Fruit fly (Drosophila melanogaster) whole organism, pupa: Measurements from ENCODE around the gene Osi14.

Experiments
- CG10348 ChIP-seq: fragments of 200-800 bp; sonication (Bioruptor generic); IDR thresholded peaks from 2 replicates; pipeline ENCODE4 v1.3.6; 2022; ENCODE audit warnings: missing biosample characterization, missing genetic modification characterization
- CG12605 ChIP-seq: fragments of 200-800 bp; sonication (Bioruptor generic); IDR thresholded peaks from 2 replicates; pipeline ENCODE4 v1.3.6; 2022; ENCODE audit warnings: missing biosample characterization, missing genetic modification characterization
- CG13204 ChIP-seq: fragments of 200-800 bp; sonication (Bioruptor generic); optimal IDR thresholded peaks from 2 replicates; lab custom pipeline; 2018; ENCODE audit warnings: missing biosample characterization, mild to moderate bottlenecking, missing genetic modification characterization, moderate library complexity
- CG14655 ChIP-seq: fragments of 200-800 bp; sonication (Bioruptor generic); optimal IDR thresholded peaks from 3 replicates; lab custom pipeline; 2017; ENCODE audit warnings: mild to moderate bottlenecking, missing biosample characterization, missing genetic modification reagents, missing genetic modification characterization
- CG15710 ChIP-seq: fragments of 200-800 bp; sonication (Bioruptor generic); optimal IDR thresholded peaks from 2 replicates; lab custom pipeline; 2018; ENCODE audit warnings: missing biosample characterization, mild to moderate bottlenecking, missing genetic modification characterization, moderate library complexity
- CG17806 ChIP-seq: fragments of 200-800 bp; sonication (Bioruptor generic); optimal IDR thresholded peaks from 2 replicates; lab custom pipeline; 2018; ENCODE audit warnings: missing biosample characterization, mild to moderate bottlenecking, missing genetic modification characterization, moderate library complexity
- CG32121 ChIP-seq: fragments of 200-800 bp; sonication (Bioruptor generic); IDR thresholded peaks from 2 replicates; pipeline ENCODE4 v1.3.6; 2022; ENCODE audit warnings: missing biosample characterization, missing genetic modification characterization
- CG34367 ChIP-seq: fragments of 200-800 bp; sonication (Bioruptor generic); optimal IDR thresholded peaks from 2 replicates; lab custom pipeline; 2018; ENCODE audit warnings: missing biosample characterization, mild to moderate bottlenecking, missing genetic modification characterization
- CG4496 ChIP-seq: fragments of 200-800 bp; sonication (Bioruptor generic); IDR thresholded peaks from 3 replicates; pipeline ENCODE4 v1.3.6; 2022; ENCODE audit warnings: missing biosample characterization, missing genetic modification characterization
- CG8159 ChIP-seq: fragments of 200-800 bp; sonication (Bioruptor generic); optimal IDR thresholded peaks from 3 replicates; lab custom pipeline; 2018; ENCODE audit warnings: missing biosample characterization, mild to moderate bottlenecking, missing genetic modification characterization, moderate library complexity
- CG8301 ChIP-seq: fragments of 200-800 bp; sonication (Bioruptor generic); optimal IDR thresholded peaks from 2 replicates; lab custom pipeline; 2018; ENCODE audit warnings: missing biosample characterization, mild to moderate bottlenecking, missing genetic modification characterization
- D1 ChIP-seq: fragments of 200-800 bp; sonication (Bioruptor generic); optimal IDR thresholded peaks from 2 replicates; lab custom pipeline; 2018; ENCODE audit warnings: missing biosample characterization, mild to moderate bottlenecking, missing genetic modification characterization, moderate library complexity
- EcR ChIP-seq: fragments of 200-800 bp; sonication (Bioruptor generic); optimal IDR thresholded peaks from 3 replicates; lab custom pipeline; 2019; ENCODE audit warnings: missing biosample characterization, missing genetic modification characterization, mild to moderate bottlenecking, moderate library complexity, missing genetic modification reagents
- Ets98B ChIP-seq: fragments of 200-800 bp; sonication (Bioruptor generic); IDR thresholded peaks from 2 replicates; pipeline ENCODE4 v1.3.6; 2022; ENCODE audit warnings: missing biosample characterization, missing genetic modification characterization
- Pif1A ChIP-seq: fragments of 200-800 bp; sonication (Bioruptor generic); optimal IDR thresholded peaks from 3 replicates; lab custom pipeline; 2016; ENCODE audit warnings: missing biosample characterization, missing genetic modification characterization
- Pif1B ChIP-seq: fragments of 200-800 bp; sonication (Bioruptor generic); optimal IDR thresholded peaks from 3 replicates; lab custom pipeline; 2016; ENCODE audit warnings: missing biosample characterization, missing genetic modification characterization
- Snoo ChIP-seq: fragments of 200-800 bp; sonication (Bioruptor generic); optimal IDR thresholded peaks from 3 replicates; lab custom pipeline; 2017; ENCODE audit warnings: missing biosample characterization, mild to moderate bottlenecking, missing genetic modification characterization, inconsistent platforms
- fd96Ca ChIP-seq: fragments of 200-800 bp; sonication (Bioruptor generic); IDR thresholded peaks from 3 replicates; pipeline ENCODE4 v1.3.6; 2022; ENCODE audit warnings: missing biosample characterization, missing genetic modification characterization
- gl ChIP-seq: fragments of 200-800 bp; sonication (Bioruptor generic); optimal IDR thresholded peaks from 2 replicates; lab custom pipeline; 2018; ENCODE audit warnings: missing biosample characterization, mild to moderate bottlenecking, missing genetic modification characterization

Gene Osi14

DNA sequence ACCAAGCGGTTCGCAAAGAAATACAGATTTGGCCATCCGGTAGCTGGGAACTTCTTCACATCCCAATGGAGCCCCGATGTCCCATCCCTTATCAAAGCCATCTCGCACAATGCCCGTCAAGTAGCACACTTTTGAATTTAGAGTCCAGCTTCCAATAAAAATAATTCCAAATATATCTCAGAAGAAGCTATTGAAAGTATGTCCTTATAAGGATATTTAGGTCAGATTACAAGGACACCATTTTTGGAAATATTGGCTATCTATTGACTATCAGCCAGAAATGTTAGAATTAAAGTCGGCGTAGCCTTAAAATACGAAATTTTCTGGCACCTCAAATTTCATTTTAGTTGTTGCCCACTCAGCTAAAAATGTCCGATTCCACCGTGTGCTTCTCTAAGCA lies 43.8 kb downstream of the Osi14 start, which contains the start of gene CG10298:
Gene CG10298, plus strand, starts transcription at position 301 of the 400 bp plus-strand sequence.
- no peak for TF ChIP-seq CG8159
- TF ChIP-seq Pif1A (GFP tag; lab: Kevin White, UChicago), result no peak
- TF ChIP-seq Pif1B (GFP tag; lab: Kevin White, UChicago), result no peak
- no peak for TF ChIP-seq gl (tag; lab: Kevin White, UChicago)
- TF ChIP-seq CG14655 (GFP tag; lab: Kevin White, UChicago), result no peak
- no peak for TF ChIP-seq CG13204 (GFP tag; lab: Kevin White, UChicago)
- TF ChIP-seq CG4496 (GFP tag; lab: Robert Waterston, UW), result no peak
- no peak for TF ChIP-seq CG8301 (tag; lab: Kevin White, UChicago)
- no peak for TF ChIP-seq CG32121 (GFP tag; lab: Robert Waterston, UW)
- no peak for TF ChIP-seq fd96Ca

DNA sequence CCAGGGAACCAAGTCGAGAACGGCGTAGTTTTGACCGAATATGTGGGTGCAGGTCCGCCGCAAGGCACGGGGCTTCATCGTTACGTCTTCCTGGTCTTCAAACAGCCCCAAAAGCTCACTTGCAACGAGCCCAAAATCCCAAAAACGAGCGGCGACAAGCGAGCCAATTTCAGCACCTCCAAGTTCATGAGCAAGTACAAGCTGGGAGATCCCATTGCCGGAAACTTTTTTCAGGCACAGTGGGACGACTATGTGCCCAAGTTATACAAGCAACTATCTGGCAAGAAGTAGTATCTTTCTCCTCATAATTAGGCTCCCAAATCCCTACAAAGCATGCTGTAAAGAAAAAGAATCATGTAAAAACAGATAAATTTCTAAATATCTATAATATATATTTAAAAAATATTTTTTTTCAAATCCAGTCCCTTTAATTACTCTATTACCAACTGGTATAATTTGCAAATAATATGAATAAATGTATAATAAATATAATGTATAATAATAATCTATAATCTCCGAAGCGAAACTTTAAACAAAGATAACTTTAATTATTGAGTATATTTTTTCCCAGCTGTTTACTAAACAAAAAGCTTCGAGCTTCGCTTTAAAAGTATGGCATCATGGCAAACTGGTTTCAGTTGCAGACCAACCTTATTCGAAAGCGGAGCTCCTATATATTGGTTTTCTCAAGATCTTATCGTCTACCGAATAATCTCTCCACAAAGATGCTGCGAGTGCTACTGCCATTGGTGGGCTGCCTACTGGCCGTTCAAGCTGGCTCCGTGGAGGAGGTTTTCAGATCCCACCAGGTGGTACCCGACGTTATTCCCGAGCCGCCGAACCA lies 44.7 kb downstream of the Osi14 start, which contains the start of gene CG17919:
Gene CG17919, plus strand, starts transcription at position 634 of the 844 bp plus-strand sequence.
- peak; percentile 11 for TF ChIP-seq D1 (tag; lab: Kevin White, UChicago)
- TF ChIP-seq gl (tag; lab: Kevin White, UChicago), result no peak
- no peak for TF ChIP-seq CG8301 (tag; lab: Kevin White, UChicago)
- TF ChIP-seq CG10348 (GFP tag; lab: Robert Waterston, UW), result no peak
- TF ChIP-seq EcR (GFP tag; lab: Kevin White, UChicago), result no peak
- peak; percentile 8 for TF ChIP-seq CG8159
- peak; percentile 6; the same call in 1 of the 2 replicates for TF ChIP-seq Ets98B (GFP tag; lab: Robert Waterston, UW)
- no peak for TF ChIP-seq CG14655 (GFP tag; lab: Kevin White, UChicago)
- TF ChIP-seq fd96Ca, result peak; percentile 34; the same call in 1 of the 3 replicates
- TF ChIP-seq CG32121 (GFP tag; lab: Robert Waterston, UW), result 0 out of 2 replicates have a peak, but pooled peaks have one; percentile 12
- TF ChIP-seq CG17806, result no peak
- TF ChIP-seq Pif1A (GFP tag; lab: Kevin White, UChicago), result peak; percentile 12
- TF ChIP-seq Pif1B (GFP tag; lab: Kevin White, UChicago), result peak; percentile 26

DNA sequence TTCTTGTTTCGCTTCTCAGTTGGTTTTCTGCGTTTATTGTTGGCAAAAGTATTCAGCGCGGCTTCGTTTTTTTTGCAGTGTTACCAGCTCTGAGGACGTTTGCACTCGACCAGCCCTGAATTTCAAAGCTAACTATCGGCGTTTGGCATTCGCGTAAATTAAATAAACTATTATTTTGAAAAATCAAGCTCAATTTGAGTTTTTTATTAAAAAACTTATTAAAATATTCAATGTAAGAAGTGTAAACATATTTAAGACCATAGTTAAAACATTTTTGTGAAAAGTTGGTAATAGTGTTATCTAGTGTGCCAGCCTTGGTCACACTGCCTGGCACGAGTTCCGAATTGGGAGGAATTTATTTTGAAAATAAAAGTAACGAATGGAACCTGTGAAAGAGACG lies 46.9 kb downstream of the Osi14 start, which contains the start of the genes SmD2 and CG18048:
Gene SmD2, minus strand, starts transcription at position 98 of the 400 bp plus-strand sequence.
Gene CG18048, plus strand, starts transcription at position 298 of the 400 bp plus-strand sequence.
- TF ChIP-seq Ets98B (GFP tag; lab: Robert Waterston, UW) (no peak), CG15710 (no peak), CG4496 (GFP tag; lab: Robert Waterston, UW) (no peak), EcR (GFP tag; lab: Kevin White, UChicago) (no peak), Snoo (tag; lab: Kevin White, UChicago) (no peak), CG12605 (GFP tag; lab: Robert Waterston, UW) (no peak), D1 (tag; lab: Kevin White, UChicago) (no peak), Pif1B (GFP tag; lab: Kevin White, UChicago) (no peak), CG13204 (GFP tag; lab: Kevin White, UChicago) (no peak)

DNA sequence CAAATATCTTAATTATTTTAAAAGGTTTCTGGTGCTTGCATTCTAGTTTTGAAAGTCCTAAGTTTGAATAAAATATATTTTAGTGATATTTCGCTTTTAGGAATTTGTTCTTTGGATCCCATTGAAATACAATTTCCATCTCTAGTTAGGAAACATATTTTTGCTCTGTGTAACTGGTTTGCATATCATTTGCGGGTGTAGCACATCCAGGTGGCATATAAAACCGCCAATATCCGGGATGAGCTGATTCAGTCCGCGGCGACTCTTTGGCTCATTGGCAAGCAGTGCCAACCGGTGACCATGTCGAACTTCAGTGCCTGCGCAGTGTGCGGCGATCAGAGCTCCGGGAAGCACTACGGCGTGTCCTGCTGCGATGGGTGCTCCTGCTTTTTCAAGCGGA lies 50.0 kb downstream of the Osi14 start, which contains the start of gene Hr83:
Gene Hr83, plus strand, starts transcription at position 301 of the 400 bp plus-strand sequence.
- no peak for TF ChIP-seq Ets98B (GFP tag; lab: Robert Waterston, UW)
- TF ChIP-seq CG34367 (tag; lab: Kevin White, UChicago), result no peak
- no peak for TF ChIP-seq Pif1A (GFP tag; lab: Kevin White, UChicago)
- TF ChIP-seq EcR (GFP tag; lab: Kevin White, UChicago), result no peak
- TF ChIP-seq CG8301 (tag; lab: Kevin White, UChicago), result no peak
- TF ChIP-seq CG4496 (GFP tag; lab: Robert Waterston, UW), result no peak
- TF ChIP-seq Pif1B (GFP tag; lab: Kevin White, UChicago), result no peak
- TF ChIP-seq CG8159, result no peak
- TF ChIP-seq CG14655 (GFP tag; lab: Kevin White, UChicago), result no peak
- no peak for TF ChIP-seq D1 (tag; lab: Kevin White, UChicago)
- no peak for TF ChIP-seq CG10348 (GFP tag; lab: Robert Waterston, UW)
- no peak for TF ChIP-seq CG32121 (GFP tag; lab: Robert Waterston, UW)
- no peak for TF ChIP-seq CG17806
- no peak for TF ChIP-seq CG12605 (GFP tag; lab: Robert Waterston, UW)
